Worm (Caenorhabditis elegans) whole organism, L4 larva: Measurements from ENCODE around the gene srd-26.

Experiments
- F49E8.2 ChIP-seq: sonication (generic microtip); optimal IDR thresholded peaks from 2 replicates; lab custom pipeline; 2016; ENCODE audit warnings: missing compliant biosample characterization, mild to moderate bottlenecking, missing genetic modification characterization, borderline replicate concordance
- duxl-1 ChIP-seq: sonication (generic microtip); optimal IDR thresholded peaks from 2 replicates; lab custom pipeline; 2016; ENCODE audit warnings: mild to moderate bottlenecking, missing genetic modification characterization, moderate library complexity, missing compliant biosample characterization; ENCODE audit not compliant: poor library complexity
- dve-1 ChIP-seq: sonication (generic microtip); optimal IDR thresholded peaks from 2 replicates; lab custom pipeline; 2017; ENCODE audit warnings: antibody characterized with exemption, mild to moderate bottlenecking, missing genetic modification characterization, missing compliant biosample characterization; ENCODE audit not compliant: insufficient read depth
- fos-1 ChIP-seq: fragments of 150-350 bp; optimal IDR thresholded peaks from 2 replicates; lab custom pipeline; 2014; ENCODE audit warnings: missing biosample characterization, missing genetic modification characterization
- lin-15B ChIP-seq: fragments of 150-350 bp; sonication (generic microtip); optimal IDR thresholded peaks from 3 replicates; lab custom pipeline; 2014; ENCODE audit warnings: missing biosample characterization, missing genetic modification characterization
- mdl-1 ChIP-seq, 2 experiments: fragments of 150-350 bp in 1 of 2; sonication (generic microtip) in 1 of 2; optimal IDR thresholded peaks; 2 replicates each; lab custom pipeline; 2014 to 2017; ENCODE audit warnings: missing biosample characterization in 2 of 2, missing genetic modification characterization in 2 of 2
- nhr-237 ChIP-seq: sonication (generic microtip); optimal IDR thresholded peaks from 2 replicates; lab custom pipeline; 2017; ENCODE audit warnings: missing biosample characterization, missing genetic modification characterization
- nhr-76 ChIP-seq: fragments of 150-350 bp; optimal IDR thresholded peaks from 2 replicates; lab custom pipeline; 2014; ENCODE audit warnings: missing biosample characterization, missing genetic modification characterization
- pha-4 ChIP-seq, 2 experiments: fragments of 150-350 bp in 1 of 2; fragments of 200-800 bp in 1 of 2; sonication (Bioruptor generic) in 1 of 2; IDR thresholded peaks in 1 of 2; optimal IDR thresholded peaks in 1 of 2; 2 replicates each; pipeline versions ENCODE4 v1.3.6 to Lab custom; 2014 to 2022; ENCODE audit warnings: missing genetic modification characterization in 2 of 2, missing genetic modification reagents in 2 of 2, missing biosample characterization in 1 of 2, missing compliant biosample characterization in 1 of 2
- pqm-1 ChIP-seq: sonication (generic microtip); optimal IDR thresholded peaks from 2 replicates; lab custom pipeline; 2017; ENCODE audit warnings: missing biosample characterization, missing genetic modification characterization
- snpc-4 ChIP-seq: fragments of 150-350 bp; optimal IDR thresholded peaks from 2 replicates; lab custom pipeline; 2014; ENCODE audit warnings: missing biosample characterization, missing genetic modification characterization
- tra-1 ChIP-seq: fragments of 200-800 bp; sonication (Bioruptor generic); IDR thresholded peaks from 2 replicates; pipeline ENCODE4 v1.3.6; 2022; ENCODE audit warnings: missing genetic modification reagents, missing genetic modification characterization, missing compliant biosample characterization
- ztf-11 ChIP-seq: fragments of 150-350 bp; optimal IDR thresholded peaks from 2 replicates; lab custom pipeline; 2014; ENCODE audit warnings: missing biosample characterization, missing genetic modification characterization

DNA sequence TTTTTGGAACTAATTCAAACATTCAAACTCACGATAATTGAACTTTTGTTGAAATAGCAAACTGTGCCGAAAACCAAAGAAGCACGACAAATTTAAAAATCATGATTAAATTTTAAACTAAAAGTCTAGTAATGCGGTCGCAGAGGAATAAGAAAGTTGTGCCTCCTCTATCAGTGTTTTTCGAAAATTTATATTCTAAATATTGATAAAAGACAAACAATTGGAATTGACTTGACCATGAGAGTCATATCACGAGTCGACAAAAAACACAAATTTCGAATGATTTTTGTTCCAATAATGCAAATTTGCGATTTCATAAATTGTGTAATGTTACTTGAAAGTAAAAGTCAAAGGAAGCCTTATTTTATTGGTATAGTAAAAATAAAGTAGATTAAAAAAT, 2.1 kb downstream of the srd-26 start, which contains the start of gene cest-1.2:
- TF ChIP-seq tra-1 (GFP tag; lab: Robert Waterston, UW) (no peak), lin-15B (tag; lab: Kevin White, UChicago) (no peak), ztf-11 (tag; lab: Kevin White, UChicago) (no peak), dve-1 (tag; lab: Kevin White, UChicago) (peak; percentile 12), nhr-76 (tag; lab: Kevin White, UChicago) (no peak), pha-4 (GFP tag; IDR thresholded peaks at IDR 0.05; lab: Robert Waterston, UW) (no peak), pha-4 (tag; optimal IDR thresholded peaks at IDR 0.05; lab: Kevin White, UChicago) (no peak), snpc-4 (tag; lab: Kevin White, UChicago) (no peak), duxl-1 (tag; lab: Kevin White, UChicago) (no peak), pqm-1 (peak; percentile 48), F49E8.2 (tag; lab: Kevin White, UChicago) (no peak), fos-1 (tag; lab: Kevin White, UChicago) (no peak), nhr-237 (tag; lab: Kevin White, UChicago) (no peak), mdl-1 (tag; optimal IDR thresholded peaks at IDR 0.05; lab: Kevin White, UChicago) (no peak)
